Fruit fly (Drosophila melanogaster) ovary, adult (tissue): Measurements from ENCODE around the gene Dop1R2.

Experiments
- CG17801 ChIP-seq: fragments of 200-800 bp; optimal IDR thresholded peaks from 2 replicates; lab custom pipeline; 2019; ENCODE audit warnings: missing biosample characterization, mild to moderate bottlenecking, missing genetic modification characterization, moderate library complexity; ENCODE audit not compliant: partially characterized antibody

Gene Dop1R2

dm6 chr3R:29675333-29675732, 15.5 kb upstream of the Dop1R2 start, which contains the start of the genes Bub3 and Cap-D2:
Bub3 (minus strand) TSS chr3R:29675421.
Cap-D2 (plus strand) TSS chr3R:29675651.
- peak; percentile 71 for TF ChIP-seq CG17801 (GFP tag; lab: Kevin White, UChicago)

DNA sequence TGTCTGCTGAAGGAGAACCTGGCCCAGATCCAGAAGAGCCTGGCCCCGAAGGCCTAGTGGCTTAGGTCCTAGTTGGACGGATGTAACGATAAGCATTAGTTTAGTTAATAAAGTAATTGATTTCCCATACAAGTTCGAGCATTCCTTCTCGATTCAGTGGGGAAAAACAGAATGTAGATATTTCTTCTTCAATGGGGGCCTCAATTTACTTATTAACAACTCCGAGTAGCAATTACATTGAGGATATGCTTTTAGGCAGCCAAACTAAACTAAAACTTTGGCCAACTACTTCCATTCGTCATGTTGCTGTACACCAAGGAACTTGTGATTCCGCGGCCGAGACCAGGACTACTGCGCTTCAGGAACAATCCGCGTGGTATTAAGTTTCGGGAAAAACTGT, 12.4 kb upstream of the Dop1R2 start, which contains the start of gene ppk19:
ppk19 (plus strand) TSS at position 301 of the 400 bp plus-strand sequence.
- TF ChIP-seq CG17801 (GFP tag; lab: Kevin White, UChicago) = no peak

- no peak for TF ChIP-seq CG17801 (GFP tag; lab: Kevin White, UChicago)
Measured at dm6 chr3R:29671060-29671707, 11.4 kb upstream of the Dop1R2 start, which contains the start of gene Obp99a. Obp99a (plus strand) TSS chr3R:29671657.

dm6 chr3R:29668777-29669176, 9.0 kb upstream of the Dop1R2 start, which contains the start of the genes ppk20 and ppk30:
ppk20 (minus strand) TSS chr3R:29668877.
ppk30 (plus strand) TSS chr3R:29669149.
- no peak for TF ChIP-seq CG17801 (GFP tag; lab: Kevin White, UChicago)

DNA sequence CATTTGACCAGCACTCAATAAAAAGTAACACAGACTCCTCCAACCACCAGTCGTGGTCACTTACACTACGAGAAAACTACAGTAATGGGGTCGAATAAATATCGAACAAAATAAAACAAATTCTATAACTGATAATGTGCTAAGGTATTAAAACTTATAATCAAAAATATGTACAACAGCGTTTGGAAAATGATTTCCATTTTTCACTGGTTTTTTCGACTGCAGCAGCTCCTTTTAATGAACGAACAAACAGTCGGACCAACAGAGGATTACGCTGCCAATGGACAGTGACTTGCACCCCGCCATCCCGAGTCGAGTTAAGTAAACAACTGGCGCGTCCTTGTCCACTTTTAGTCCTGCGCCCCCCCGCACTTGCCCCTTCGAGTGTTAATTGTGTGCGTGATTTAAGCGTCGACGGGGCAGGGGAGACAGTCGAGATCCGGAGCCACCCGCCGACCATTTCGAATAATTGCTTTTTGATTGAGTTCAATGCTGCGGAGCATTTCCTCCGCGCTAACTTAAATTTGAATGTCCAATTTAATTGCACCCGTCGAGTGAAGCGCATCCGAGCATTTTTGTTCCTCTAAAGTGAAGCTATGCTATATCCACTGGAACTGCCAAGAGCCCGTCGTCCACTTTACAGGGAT, 4.5 kb upstream of the Dop1R2 start, which contains the start of gene ppk21:
ppk21 (plus strand) TSS at position 597 of the 647 bp plus-strand sequence.
- no peak for TF ChIP-seq CG17801 (GFP tag; lab: Kevin White, UChicago)

DNA sequence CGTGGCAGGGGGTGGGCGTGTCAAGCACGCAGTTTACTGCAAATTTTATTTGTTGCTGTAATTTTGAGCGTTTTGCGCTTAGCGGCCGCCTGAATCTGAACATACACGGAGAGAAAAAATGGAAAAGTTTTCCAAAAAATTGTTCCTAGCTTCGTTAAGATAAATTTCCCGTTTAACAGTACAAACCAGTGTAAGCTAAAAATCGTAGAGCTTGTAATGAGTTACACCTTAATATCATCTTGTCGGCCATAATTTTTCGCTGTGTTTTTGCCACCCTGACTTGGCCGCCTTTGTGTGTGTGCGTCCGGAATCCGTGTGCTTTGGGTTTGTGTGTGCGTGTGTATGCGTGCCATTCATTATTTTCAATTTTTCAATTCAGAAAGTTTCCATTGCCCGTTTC, 8.3 kb downstream of the Dop1R2 start:
- TF ChIP-seq CG17801 (GFP tag; lab: Kevin White, UChicago) = no peak

- TF ChIP-seq CG17801 (GFP tag; lab: Kevin White, UChicago) = no peak
Measured at dm6 chr3R:29625883-29626282, 33.9 kb downstream of the Dop1R2 start.

- no peak for TF ChIP-seq CG17801 (GFP tag; lab: Kevin White, UChicago)
Measured at dm6 chr3R:29620712-29621479, 38.9 kb downstream of the Dop1R2 start.

dm6 chr3R:29618515-29619157, 41.1 kb downstream of the Dop1R2 start, which contains the start of gene CG1907:
CG1907 (plus strand) TSS chr3R:29619065.
- peak; percentile 97 for TF ChIP-seq CG17801 (GFP tag; lab: Kevin White, UChicago)

DNA sequence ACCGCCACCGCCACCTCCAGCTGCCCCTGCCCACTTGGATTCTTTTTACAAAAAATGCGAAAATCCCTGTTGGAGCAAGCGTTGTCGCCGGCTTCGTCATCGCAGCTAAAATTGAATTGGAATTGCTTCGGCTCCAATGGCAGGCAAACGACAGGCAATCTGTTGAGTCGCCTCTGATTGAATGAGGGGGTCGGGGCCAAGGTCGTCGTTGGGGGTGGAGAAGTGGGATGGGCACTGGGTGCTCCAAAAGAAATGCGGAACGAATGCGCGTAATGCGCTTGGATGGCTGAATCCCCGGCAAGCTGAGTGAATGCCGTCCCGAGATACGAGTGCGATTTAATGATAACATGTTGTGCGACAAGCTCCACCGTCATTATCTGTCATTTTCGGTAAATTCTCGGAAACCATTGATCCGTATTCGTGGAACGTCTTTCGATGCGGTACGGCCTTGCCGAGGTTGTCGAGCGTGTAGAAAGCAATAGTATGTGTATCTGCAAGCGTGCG, 42.0 kb downstream of the Dop1R2 start:
- no peak for TF ChIP-seq CG17801 (GFP tag; lab: Kevin White, UChicago)

DNA sequence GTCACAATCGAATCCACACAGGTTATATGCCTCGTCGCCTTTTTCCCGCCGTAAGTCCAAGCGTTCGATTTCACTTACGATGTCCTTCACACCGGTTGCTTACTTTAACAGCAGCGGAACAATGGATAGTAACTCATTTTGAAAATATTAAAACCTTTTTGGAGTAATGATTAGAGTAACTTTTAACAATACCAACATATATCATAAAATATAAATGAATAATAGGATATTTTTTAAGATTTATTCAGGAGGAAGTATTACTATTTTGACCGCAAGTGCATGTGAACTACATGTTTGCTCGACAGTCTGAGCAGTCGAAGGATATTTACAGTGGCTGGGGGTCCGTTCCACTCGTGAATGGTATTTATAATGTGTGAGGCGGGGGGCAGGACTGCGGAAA, 42.6 kb downstream of the Dop1R2 start:
- no peak for TF ChIP-seq CG17801 (GFP tag; lab: Kevin White, UChicago)

DNA sequence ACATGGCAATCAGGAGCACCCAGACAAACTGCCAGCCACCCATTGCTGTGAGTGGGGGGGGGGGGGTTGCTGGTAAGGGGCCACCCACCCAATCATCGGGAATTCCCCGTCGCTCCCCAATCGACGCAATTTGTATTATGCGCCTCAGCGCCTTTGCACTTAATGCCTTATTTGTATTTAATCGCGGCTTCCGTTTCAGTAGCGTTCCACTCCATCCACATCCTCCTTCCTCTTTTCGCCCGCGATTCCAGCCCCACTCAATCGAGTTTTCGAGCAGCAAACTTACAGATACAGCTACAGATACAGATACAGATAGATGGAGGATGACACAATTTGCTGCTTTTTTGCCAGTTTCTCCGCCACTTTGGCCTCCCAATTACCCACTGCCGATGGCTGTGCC, 48.8 kb downstream of the Dop1R2 start:
- TF ChIP-seq CG17801 (GFP tag; lab: Kevin White, UChicago) = no peak

- no peak for TF ChIP-seq CG17801 (GFP tag; lab: Kevin White, UChicago)
Measured at dm6 chr3R:29608177-29608576, 51.6 kb downstream of the Dop1R2 start, which contains the start of gene Diedel2. Diedel2 (plus strand) TSS chr3R:29608477.

dm6 chr3R:29600762-29601161, 59.0 kb downstream of the Dop1R2 start, which contains the start of gene CG7568:
CG7568 (minus strand) TSS chr3R:29600862.
- no peak for TF ChIP-seq CG17801 (GFP tag; lab: Kevin White, UChicago)
